Worm (Caenorhabditis elegans): ENCODE results near the gene clec-260.

DNA sequence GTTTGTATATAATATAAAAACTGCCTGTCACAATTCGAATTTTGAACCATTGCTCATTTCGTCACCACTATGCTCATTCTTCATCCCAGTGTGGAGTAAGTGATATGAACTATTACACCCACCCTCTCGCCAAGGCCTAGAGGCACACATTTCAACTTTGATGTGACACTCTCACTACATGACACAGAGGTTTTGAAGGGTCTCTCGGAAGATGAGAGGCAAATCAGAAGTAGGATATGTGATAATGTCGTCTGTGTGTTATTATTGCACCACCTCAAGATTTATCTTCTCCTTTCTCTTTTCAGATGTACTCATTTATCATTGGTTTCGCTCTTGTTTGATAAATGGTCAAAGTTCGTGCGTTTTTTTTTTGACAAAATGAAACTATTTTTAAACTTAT lies 35.2 kb upstream of the clec-260 start:
- TF ChIP-seq dpl-1 (GFP tag; optimal IDR thresholded peaks at IDR 0.05) (no peak), egl-27 (tag; optimal IDR thresholded peaks at IDR 0.05) (no peak), nhr-11 (tag; optimal IDR thresholded peaks at IDR 0.05) (no peak), lin-13 (GFP tag; optimal IDR thresholded peaks at IDR 0.05) (no peak), mes-2 (tag; optimal IDR thresholded peaks at IDR 0.05; ENCODE audit: poor library complexity, severe bottlenecking) (no peak)
